Worm (Caenorhabditis elegans) whole organism, L2 larva: ENCODE results near the gene T07H3.8.
"Not testable (repeated sequence)": the region's sequence is repeated elsewhere in the genome, so short reads cannot be mapped to it uniquely, and the experiment has no call there.

ENCODE experiments used
- C34F6.9 ChIP-seq: fragments of 150-350 bp; optimal IDR thresholded peaks from 2 replicates; lab custom pipeline; 2014; ENCODE audit warnings: missing biosample characterization, missing genetic modification characterization
- R02D3.7 ChIP-seq: fragments of 150-350 bp; optimal IDR thresholded peaks from 2 replicates; lab custom pipeline; 2014; ENCODE audit warnings: missing biosample characterization, missing genetic modification characterization
- ceh-16 ChIP-seq: fragments of 150-350 bp; optimal IDR thresholded peaks from 2 replicates; lab custom pipeline; 2014; ENCODE audit warnings: missing biosample characterization, missing genetic modification characterization
- crh-2 ChIP-seq: sonication (generic microtip); optimal IDR thresholded peaks from 2 replicates; lab custom pipeline; 2017; ENCODE audit warnings: missing biosample characterization, missing genetic modification characterization
- elt-1 ChIP-seq: fragments of 150-350 bp; optimal IDR thresholded peaks from 2 replicates; lab custom pipeline; 2014; ENCODE audit warnings: missing biosample characterization, missing genetic modification characterization
- elt-3 ChIP-seq: sonication (generic microtip); optimal IDR thresholded peaks from 2 replicates; lab custom pipeline; 2017; ENCODE audit warnings: missing biosample characterization, missing genetic modification characterization
- fos-1 ChIP-seq: fragments of 150-350 bp; optimal IDR thresholded peaks from 2 replicates; lab custom pipeline; 2014; ENCODE audit warnings: missing biosample characterization, missing genetic modification characterization
- mbf-1 ChIP-seq: sonication (generic microtip); optimal IDR thresholded peaks from 2 replicates; lab custom pipeline; 2017; ENCODE audit warnings: missing biosample characterization, missing genetic modification characterization
- nhr-11 ChIP-seq: fragments of 150-350 bp; optimal IDR thresholded peaks from 2 replicates; lab custom pipeline; 2014; ENCODE audit warnings: missing biosample characterization, missing genetic modification characterization
- skn-1 ChIP-seq: sonication (generic microtip); optimal IDR thresholded peaks from 2 replicates; lab custom pipeline; 2017; ENCODE audit warnings: missing biosample characterization, missing genetic modification characterization

Gene T07H3.8

ce11 chrII:1632216-1632615 lies 45.8 kb downstream of the T07H3.8 start, which contains the start of gene C08E3.13:
Gene C08E3.13, minus strand, starts transcription at chrII:1632316.
- not testable (repeated sequence) for TF ChIP-seq C34F6.9, elt-1, mbf-1 (tag; lab: Kevin White, UChicago)

DNA sequence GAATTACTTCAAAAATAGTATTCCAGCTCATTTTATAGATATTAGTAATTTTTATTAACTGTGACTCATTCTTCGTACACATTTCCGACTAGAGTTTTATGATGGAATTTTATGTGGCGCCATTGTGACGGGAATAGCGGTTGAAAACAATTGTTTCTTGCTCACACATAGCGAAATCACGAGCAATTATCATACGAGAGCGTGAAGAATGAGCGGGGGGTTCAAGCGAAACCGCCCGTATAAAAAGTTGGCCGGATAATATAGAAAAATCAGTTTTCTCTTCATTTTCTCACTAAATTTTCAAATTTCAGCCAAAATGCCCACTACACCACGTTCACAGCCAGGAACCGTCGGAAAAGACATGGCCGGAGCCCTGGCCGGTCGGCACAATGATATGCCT lies 47.1 kb downstream of the T07H3.8 start, which contains the start of gene C08E3.1:
Gene C08E3.1, plus strand, starts transcription at position 301 of the 400 bp plus-strand sequence.
- TF ChIP-seq elt-3, skn-1, nhr-11 (tag; lab: Kevin White, UChicago): not testable (repeated sequence)

DNA sequence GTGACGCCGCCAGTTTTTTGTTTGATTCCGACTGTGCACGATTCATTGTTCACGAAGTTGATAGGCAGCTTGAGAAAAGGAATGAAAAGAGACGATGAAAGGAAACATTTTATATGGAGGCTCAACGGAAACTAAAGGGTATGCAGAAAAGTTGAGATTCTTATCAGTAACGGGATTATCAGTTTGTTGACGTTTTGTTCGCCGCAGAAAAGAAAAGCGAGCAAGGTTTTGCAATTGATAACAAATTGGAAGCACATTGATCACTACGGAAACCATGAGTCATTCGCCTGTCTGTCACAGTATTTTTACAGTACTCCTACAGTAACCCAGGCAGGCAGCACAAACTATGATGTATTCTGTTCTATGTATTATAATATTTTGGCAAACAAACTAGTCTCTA lies 49.6 kb downstream of the T07H3.8 start:
- TF ChIP-seq R02D3.7 (no peak), fos-1 (tag; lab: Kevin White, UChicago) (peak; percentile 41)

- TF ChIP-seq crh-2; skn-1 (tag; lab: Kevin White, UChicago); ceh-16 (tag; lab: Kevin White, UChicago): not testable (repeated sequence)
- TF ChIP-seq, all 48 proteins: peak for 0; not testable (repeated sequence) for 48
Observed at ce11 chrII:1636392-1636791, 50.0 kb downstream of the T07H3.8 start, which contains the start of gene srg-20. Gene srg-20, plus strand, starts transcription at chrII:1636692.
